Fruit fly (Drosophila melanogaster) whole organism, embryonic: ENCODE data around the gene vari.

ENCODE experiments used
- CG10209 ChIP-seq: fragments of 200-800 bp; sonication (Bioruptor generic); optimal IDR thresholded peaks from 3 replicates; lab custom pipeline; 2017; ENCODE audit warnings: missing biosample characterization, mild to moderate bottlenecking, missing genetic modification characterization, missing genetic modification reagents
- CG10959 ChIP-seq: fragments of 200-800 bp; sonication (Bioruptor generic); IDR thresholded peaks from 2 replicates; pipeline ENCODE4 v1.3.6; 2022; ENCODE audit warnings: missing biosample characterization, missing genetic modification characterization
- CG12659 ChIP-seq: fragments of 200-800 bp; sonication (Bioruptor generic); optimal IDR thresholded peaks from 3 replicates; lab custom pipeline; 2017; ENCODE audit warnings: mild to moderate bottlenecking, missing biosample characterization, missing genetic modification reagents, missing genetic modification characterization
- CG12769 ChIP-seq: fragments of 200-800 bp; sonication (Bioruptor generic); optimal IDR thresholded peaks from 2 replicates; lab custom pipeline; 2019; ENCODE audit warnings: missing biosample characterization, mild to moderate bottlenecking, missing genetic modification characterization, moderate library complexity
- CG15269 ChIP-seq: fragments of 200-800 bp; sonication (Bioruptor generic); optimal IDR thresholded peaks from 2 replicates; lab custom pipeline; 2018; ENCODE audit warnings: missing biosample characterization, mild to moderate bottlenecking, missing genetic modification characterization, moderate library complexity
- CG15601 ChIP-seq: fragments of 200-800 bp; sonication (Bioruptor generic); optimal IDR thresholded peaks from 3 replicates; lab custom pipeline; 2019; ENCODE audit warnings: missing biosample characterization, mild to moderate bottlenecking, missing genetic modification characterization, moderate library complexity
- CG17361 ChIP-seq: fragments of 200-800 bp; sonication (Bioruptor generic); IDR thresholded peaks from 3 replicates; pipeline ENCODE4 v1.3.6; 2022; ENCODE audit warnings: missing biosample characterization, missing genetic modification characterization
- CG17568 ChIP-seq: fragments of 200-800 bp; sonication (Bioruptor generic); optimal IDR thresholded peaks from 2 replicates; lab custom pipeline; 2018; ENCODE audit warnings: missing biosample characterization, mild to moderate bottlenecking, missing genetic modification characterization, moderate library complexity
- CG2889 ChIP-seq: fragments of 200-800 bp; sonication (Bioruptor generic); IDR thresholded peaks from 3 replicates; pipeline ENCODE4 v1.3.6; 2022; ENCODE audit warnings: missing biosample characterization, missing genetic modification characterization
- CG32532 ChIP-seq: fragments of 200-800 bp; sonication (Bioruptor generic); IDR thresholded peaks from 2 replicates; pipeline ENCODE4 v1.3.6; 2022; ENCODE audit warnings: missing biosample characterization, missing genetic modification characterization
- CG42726 ChIP-seq: fragments of 200-800 bp; sonication (Bioruptor generic); IDR thresholded peaks from 2 replicates; pipeline ENCODE4 v1.3.6; 2022; ENCODE audit warnings: missing biosample characterization, missing genetic modification characterization; ENCODE audit not compliant: partially characterized antibody
- CG7372 ChIP-seq: fragments of 200-800 bp; sonication (Bioruptor generic); IDR thresholded peaks from 2 replicates; pipeline ENCODE4 v1.3.6; 2022; ENCODE audit warnings: missing biosample characterization, missing genetic modification characterization
- CG7928 ChIP-seq: fragments of 200-800 bp; sonication (Bioruptor generic); optimal IDR thresholded peaks from 2 replicates; lab custom pipeline; 2017; ENCODE audit warnings: missing biosample characterization, mild to moderate bottlenecking, missing genetic modification characterization
- CG8388 ChIP-seq: fragments of 200-800 bp; sonication (Bioruptor generic); optimal IDR thresholded peaks from 2 replicates; lab custom pipeline; 2019; ENCODE audit warnings: missing biosample characterization, mild to moderate bottlenecking, missing genetic modification characterization, moderate library complexity
- CoRest ChIP-seq: fragments of 200-800 bp; sonication (Bioruptor generic); optimal IDR thresholded peaks from 3 replicates; lab custom pipeline; 2018; ENCODE audit warnings: missing biosample characterization, mild to moderate bottlenecking, missing genetic modification characterization, moderate library complexity
- D ChIP-seq, 2 experiments: fragments of 200-800 bp in 1 of 2; fragments of >200 bp in 1 of 2; sonication (Bioruptor generic) in 1 of 2; optimal IDR thresholded peaks; 2 replicates in 1 of 2; 3 replicates in 1 of 2; lab custom pipeline; 2017; ENCODE audit warnings: mild to moderate bottlenecking in 1 of 2, missing biosample characterization in 1 of 2, missing genetic modification characterization in 1 of 2, missing genetic modification reagents in 1 of 2
- Dek ChIP-seq: fragments of 200-800 bp; sonication (Bioruptor generic); optimal IDR thresholded peaks from 3 replicates; lab custom pipeline; 2019; ENCODE audit warnings: missing biosample characterization, mild to moderate bottlenecking, missing genetic modification characterization, moderate library complexity
- Elba2 ChIP-seq: fragments of 200-800 bp; sonication (Bioruptor generic); optimal IDR thresholded peaks from 3 replicates; lab custom pipeline; 2016; ENCODE audit warnings: missing biosample characterization, missing genetic modification characterization
- Mad ChIP-seq: fragments of 200-800 bp; sonication (Bioruptor generic); optimal IDR thresholded peaks from 2 replicates; lab custom pipeline; 2016; ENCODE audit warnings: missing biosample characterization, missing genetic modification characterization
- Med ChIP-seq: fragments of 200-800 bp; sonication (Bioruptor generic); peaks from one replicate; lab custom pipeline; 2016; ENCODE audit warnings: missing biosample characterization, missing genetic modification characterization, mild to moderate bottlenecking, inconsistent platforms, moderate library complexity
- Optix ChIP-seq: fragments of 200-800 bp; sonication (Bioruptor generic); IDR thresholded peaks from 3 replicates; pipeline ENCODE4 v1.3.6; 2022; ENCODE audit warnings: missing biosample characterization, missing genetic modification characterization
- Pdp1 ChIP-seq, 2 experiments: fragments of 200-800 bp; sonication (Bioruptor generic); optimal IDR thresholded peaks; 3 replicates each; lab custom pipeline; 2016; ENCODE audit warnings: missing biosample characterization in 2 of 2, missing genetic modification characterization in 2 of 2, mild to moderate bottlenecking in 1 of 2, moderate library complexity in 1 of 2
- Stat92E ChIP-seq, 3 experiments: fragments of >200 bp in 2 of 3; fragments of 200-800 bp in 1 of 3; sonication (Bioruptor generic) in 1 of 3; optimal IDR thresholded peaks; 2 replicates each; lab custom pipeline; 2017 to 2019; ENCODE audit warnings: missing biosample characterization in 3 of 3, missing genetic modification characterization in 3 of 3, mild to moderate bottlenecking in 1 of 3, moderate library complexity in 1 of 3
- ara ChIP-seq: fragments of 200-800 bp; sonication (Bioruptor generic); IDR thresholded peaks from 2 replicates; pipeline ENCODE4 v1.3.6; 2022; ENCODE audit warnings: missing biosample characterization, missing genetic modification characterization
- br ChIP-seq: fragments of >200 bp; optimal IDR thresholded peaks from 2 replicates; lab custom pipeline; 2017
- cad ChIP-seq: fragments of >200 bp; optimal IDR thresholded peaks from 2 replicates; lab custom pipeline; 2017; ENCODE audit warnings: missing biosample characterization, missing genetic modification characterization
- cato ChIP-seq: fragments of 200-800 bp; sonication (Bioruptor generic); optimal IDR thresholded peaks from 2 replicates; lab custom pipeline; 2016; ENCODE audit warnings: missing biosample characterization, missing genetic modification characterization, borderline replicate concordance
- chif ChIP-seq, 2 experiments: fragments of 200-800 bp; sonication (Bioruptor generic); optimal IDR thresholded peaks; 3 replicates each; lab custom pipeline; 2016; ENCODE audit warnings: missing biosample characterization in 2 of 2, missing genetic modification characterization in 2 of 2
- corto ChIP-seq: fragments of 200-800 bp; sonication (Bioruptor generic); optimal IDR thresholded peaks from 2 replicates; lab custom pipeline; 2016; ENCODE audit warnings: missing biosample characterization, mild to moderate bottlenecking, missing genetic modification characterization, moderate library complexity
- da ChIP-seq: fragments of 200-800 bp; sonication (Bioruptor generic); optimal IDR thresholded peaks from 2 replicates; lab custom pipeline; 2016; ENCODE audit warnings: missing biosample characterization, missing genetic modification characterization
- dpn ChIP-seq, 2 experiments: fragments of 200-800 bp; sonication (Bioruptor generic); optimal IDR thresholded peaks; 3 replicates each; lab custom pipeline; 2016; ENCODE audit warnings: missing biosample characterization in 2 of 2, missing genetic modification characterization in 2 of 2
- emc ChIP-seq: fragments of 200-800 bp; sonication (Bioruptor generic); optimal IDR thresholded peaks from 2 replicates; lab custom pipeline; 2016; ENCODE audit warnings: missing biosample characterization, missing genetic modification characterization
- en ChIP-seq: fragments of 200-800 bp; sonication (Bioruptor generic); optimal IDR thresholded peaks from 2 replicates; lab custom pipeline; 2016; ENCODE audit warnings: missing biosample characterization, missing genetic modification characterization
- fu2 ChIP-seq: fragments of 200-800 bp; sonication (Bioruptor generic); optimal IDR thresholded peaks from 2 replicates; lab custom pipeline; 2016; ENCODE audit warnings: missing biosample characterization, missing genetic modification characterization
- gce ChIP-seq: fragments of 200-800 bp; sonication (Bioruptor generic); IDR thresholded peaks from 3 replicates; pipeline ENCODE4 v1.3.6; 2022; ENCODE audit warnings: missing biosample characterization, missing genetic modification characterization
- hkb ChIP-seq, 2 experiments: fragments of 200-800 bp in 1 of 2; fragments of >200 bp in 1 of 2; sonication (Bioruptor generic) in 1 of 2; IDR thresholded peaks in 1 of 2; optimal IDR thresholded peaks in 1 of 2; 2 replicates each; pipeline versions ENCODE4 v1.3.6 to Lab custom; 2017 to 2022; ENCODE audit warnings: missing biosample characterization in 1 of 2, missing genetic modification characterization in 1 of 2
- inv ChIP-seq: fragments of 200-800 bp; sonication (Bioruptor generic); IDR thresholded peaks from 2 replicates; pipeline ENCODE4 v1.3.6; 2022; ENCODE audit warnings: missing biosample characterization, missing genetic modification characterization; ENCODE audit not compliant: partially characterized antibody
- klu ChIP-seq: fragments of 200-800 bp; sonication (Bioruptor generic); IDR thresholded peaks from 2 replicates; pipeline ENCODE4 v1.3.6; 2022; ENCODE audit warnings: missing biosample characterization, missing genetic modification characterization
- lab ChIP-seq: fragments of 200-800 bp; sonication (Bioruptor generic); optimal IDR thresholded peaks from 3 replicates; lab custom pipeline; 2017; ENCODE audit warnings: missing biosample characterization, missing genetic modification characterization, mild to moderate bottlenecking, moderate library complexity, missing genetic modification reagents
- lilli ChIP-seq: fragments of 200-800 bp; sonication (Bioruptor generic); optimal IDR thresholded peaks from 3 replicates; lab custom pipeline; 2016; ENCODE audit warnings: missing biosample characterization, missing genetic modification characterization
- nerfin-2 ChIP-seq: fragments of 200-800 bp; sonication (Bioruptor generic); IDR thresholded peaks from 2 replicates; pipeline ENCODE4 v1.3.6; 2022; ENCODE audit warnings: missing biosample characterization, missing genetic modification characterization; ENCODE audit not compliant: partially characterized antibody
- nmo ChIP-seq: fragments of 200-800 bp; sonication (Bioruptor generic); optimal IDR thresholded peaks from 2 replicates; lab custom pipeline; 2018; ENCODE audit warnings: missing biosample characterization, mild to moderate bottlenecking, missing genetic modification characterization, moderate library complexity
- oc ChIP-seq: fragments of 200-800 bp; sonication (Bioruptor generic); optimal IDR thresholded peaks from 2 replicates; lab custom pipeline; 2018; ENCODE audit warnings: missing biosample characterization, mild to moderate bottlenecking, missing genetic modification characterization, moderate library complexity
- otp ChIP-seq: fragments of 200-800 bp; sonication (Bioruptor generic); IDR thresholded peaks from 3 replicates; pipeline ENCODE4, ENCODE4 v1.3.6; 2022; ENCODE audit warnings: missing biosample characterization, missing genetic modification characterization
- p53 ChIP-seq: fragments of 200-800 bp; sonication (Bioruptor generic); optimal IDR thresholded peaks from 2 replicates; lab custom pipeline; 2016; ENCODE audit warnings: missing biosample characterization, missing genetic modification characterization
- peb ChIP-seq: fragments of 200-800 bp; sonication (Bioruptor generic); IDR thresholded peaks from 2 replicates; pipeline ENCODE4 v1.3.6; 2022; ENCODE audit warnings: missing biosample characterization, missing genetic modification characterization
- pfk ChIP-seq: fragments of 200-800 bp; sonication (Bioruptor generic); optimal IDR thresholded peaks from 2 replicates; lab custom pipeline; 2018; ENCODE audit warnings: missing biosample characterization, mild to moderate bottlenecking, missing genetic modification characterization, moderate library complexity
- sens-2 ChIP-seq: fragments of 200-800 bp; sonication (Bioruptor generic); IDR thresholded peaks from 2 replicates; pipeline ENCODE4 v1.3.6; 2022; ENCODE audit warnings: missing biosample characterization, missing genetic modification characterization
- tll ChIP-seq, 2 experiments: fragments of 200-800 bp in 1 of 2; fragments of >200 bp in 1 of 2; sonication (Bioruptor generic) in 1 of 2; optimal IDR thresholded peaks; 2 replicates each; lab custom pipeline; 2017 to 2019; ENCODE audit warnings: missing biosample characterization in 2 of 2, missing genetic modification characterization in 2 of 2, mild to moderate bottlenecking in 1 of 2, moderate library complexity in 1 of 2

vari gene

dm6 chr2L:20797515-20797847 is 639 bp upstream of the vari start, which contains the start of gene CG9328 (continued):
- TF ChIP-seq CG17361 (GFP tag; lab: Robert Waterston, UW) (no peak), Mad (no peak), corto (GFP tag; lab: Kevin White, UChicago) (no peak), CoRest (tag; lab: Kevin White, UChicago) (peak; percentile 37), en (GFP tag; lab: Kevin White, UChicago) (no peak), CG7928 (GFP tag; lab: Kevin White, UChicago) (no peak), nmo (GFP tag; lab: Kevin White, UChicago) (peak; percentile 5), Pdp1 (GFP tag; optimal IDR thresholded peaks at IDR 0.05; lab: Kevin White, UChicago) (peak; percentile 8 to 46), klu (no peak; the same call in 1 of the 2 replicates), Elba2 (GFP tag; lab: Kevin White, UChicago) (no peak), peb (no peak), chif (GFP tag; optimal IDR thresholded peaks at IDR 0.05; lab: Kevin White, UChicago) (no peak), CG32532 (GFP tag; lab: Robert Waterston, UW) (peak; percentile 54; the same call in 1 of the 2 replicates), tll (GFP tag; optimal IDR thresholded peaks at IDR 0.05; lab: Kevin White, UChicago) (no peak), CG17568 (GFP tag; lab: Kevin White, UChicago) (no peak), br (no peak), oc (peak; percentile 72), dpn (GFP tag; optimal IDR thresholded peaks at IDR 0.05; lab: Kevin White, UChicago) (peak; percentile 27 to 47), CG12769 (peak; percentile 48), inv (GFP tag; lab: Robert Waterston, UW) (no peak), cad (no peak), sens-2 (GFP tag; lab: Robert Waterston, UW) (no peak), CG42726 (GFP tag; lab: Robert Waterston, UW) (peak; percentile 62; the same call in 1 of the 2 replicates), ara (GFP tag; lab: Robert Waterston, UW) (peak; percentile 25; the same call in 1 of the 2 replicates), Optix (GFP tag; lab: Robert Waterston, UW) (no peak), nerfin-2 (GFP tag; lab: Robert Waterston, UW) (no peak), D (optimal IDR thresholded peaks at IDR 0.05; lab: Kevin White, UChicago) (no peak), D (GFP tag; optimal IDR thresholded peaks at IDR 0.05; lab: Kevin White, UChicago) (no peak), CG7372 (GFP tag; lab: Robert Waterston, UW) (no peak), Dek (peak; percentile 25), CG2889 (no peak), CG10959 (no peak), otp (GFP tag; lab: Robert Waterston, UW) (0 out of 3 replicates have a peak, but pooled peaks have one; percentile 32), pfk (GFP tag; lab: Kevin White, UChicago) (peak; percentile 30), Med (GFP tag; lab: Kevin White, UChicago) (peak; percentile 91), CG15269 (tag; lab: Kevin White, UChicago) (peak; percentile 48), fu2 (GFP tag; lab: Kevin White, UChicago) (no peak), lilli (GFP tag; lab: Kevin White, UChicago) (peak; percentile 61), gce (GFP tag; lab: Robert Waterston, UW) (no peak), cato (GFP tag; lab: Kevin White, UChicago) (peak; percentile 6), CG12659 (GFP tag; lab: Kevin White, UChicago) (peak; percentile 56), CG10209 (GFP tag; lab: Kevin White, UChicago) (peak; percentile 8), da (GFP tag; lab: Kevin White, UChicago) (no peak), p53 (GFP tag; lab: Kevin White, UChicago) (no peak), hkb (optimal IDR thresholded peaks at IDR 0.05; lab: Kevin White, UChicago) (no peak), hkb (GFP tag; IDR thresholded peaks at IDR 0.05; lab: Robert Waterston, UW) (peak; percentile 62), emc (GFP tag; lab: Kevin White, UChicago) (no peak), Stat92E (GFP tag; optimal IDR thresholded peaks at IDR 0.05; lab: Kevin White, UChicago) (peak in 1 of 3 experiments; percentile 78), lab (peak; percentile 71), CG15601 (tag; lab: Kevin White, UChicago) (peak; percentile 0), CG8388 (GFP tag; lab: Kevin White, UChicago) (peak; percentile 29)
